Worm (Caenorhabditis elegans) whole organism, L1 larva: ENCODE results near the gene rpb-8.
A peak's percentile ranks its signal among the peaks of the same experiment; 100 is the strongest.

Experiments used
- C04F5.9 ChIP-seq: sonication (generic microtip); optimal IDR thresholded peaks from 2 replicates; lab custom pipeline; 2016; ENCODE audit warnings: missing genetic modification characterization, missing compliant biosample characterization
- C34B4.2 ChIP-seq: sonication (generic microtip); optimal IDR thresholded peaks from 2 replicates; lab custom pipeline; 2017; ENCODE audit warnings: mild to moderate bottlenecking, missing genetic modification characterization, missing compliant biosample characterization
- Y116A8C.19 ChIP-seq: sonication (generic microtip); optimal IDR thresholded peaks from 2 replicates; lab custom pipeline; 2016; ENCODE audit warnings: missing compliant biosample characterization, missing genetic modification characterization, borderline replicate concordance
- aha-1 ChIP-seq: fragments of 150-350 bp; optimal IDR thresholded peaks from 2 replicates; lab custom pipeline; 2014; ENCODE audit warnings: missing biosample characterization, missing genetic modification characterization
- alr-1 ChIP-seq: fragments of 200-800 bp; sonication (Bioruptor generic); optimal IDR thresholded peaks from 2 replicates; lab custom pipeline; 2018; ENCODE audit warnings: borderline replicate concordance, mild to moderate bottlenecking, missing genetic modification characterization, missing compliant biosample characterization
- aly-2 ChIP-seq: fragments of 150-350 bp; optimal IDR thresholded peaks from 2 replicates; lab custom pipeline; 2014; ENCODE audit warnings: missing biosample characterization, missing genetic modification characterization
- ama-1 ChIP-seq: fragments of 150-350 bp; optimal IDR thresholded peaks from 2 replicates; lab custom pipeline; 2014
- ceh-63 ChIP-seq: fragments of 200-800 bp; sonication (Bioruptor generic); optimal IDR thresholded peaks from 2 replicates; lab custom pipeline; 2018; ENCODE audit warnings: mild to moderate bottlenecking, missing genetic modification characterization, missing compliant biosample characterization
- ceh-8 ChIP-seq: fragments of 200-800 bp; sonication (Bioruptor generic); optimal IDR thresholded peaks from 2 replicates; lab custom pipeline; 2018; ENCODE audit warnings: mild to moderate bottlenecking, missing genetic modification characterization, moderate library complexity, missing compliant biosample characterization
- ceh-82 ChIP-seq, 3 experiments: fragments of 150-350 bp in 1 of 3; sonication (generic microtip) in 2 of 3; optimal IDR thresholded peaks; 2 replicates each; lab custom pipeline; 2014 to 2017; ENCODE audit warnings: missing biosample characterization in 3 of 3, missing genetic modification characterization in 3 of 3
- ceh-90 ChIP-seq: sonication (generic microtip); optimal IDR thresholded peaks from 2 replicates; lab custom pipeline; 2016; ENCODE audit warnings: missing genetic modification characterization, missing compliant biosample characterization
- ces-1 ChIP-seq: fragments of 150-350 bp; optimal IDR thresholded peaks from 2 replicates; lab custom pipeline; 2014; ENCODE audit warnings: missing biosample characterization, missing genetic modification reagents, missing genetic modification characterization
- dpl-1 ChIP-seq, 3 experiments: fragments of 150-350 bp in 2 of 3; sonication (generic microtip) in 1 of 3; optimal IDR thresholded peaks; 2 replicates each; lab custom pipeline; 2014 to 2017; ENCODE audit warnings: missing biosample characterization in 3 of 3, missing genetic modification characterization in 3 of 3, missing genetic modification reagents in 3 of 3
- efl-1 ChIP-seq, 4 experiments: fragments of 150-350 bp; optimal IDR thresholded peaks in 3 of 4; peaks in 1 of 4; 1 replicate in 1 of 4; 2 replicates in 3 of 4; lab custom pipeline; 2014; ENCODE audit warnings: missing biosample characterization in 2 of 4, missing genetic modification characterization in 2 of 4, missing genetic modification reagents in 2 of 4
- egl-13 ChIP-seq: sonication (generic microtip); optimal IDR thresholded peaks from 2 replicates; lab custom pipeline; 2016; ENCODE audit warnings: missing genotype, missing genetic modification reagents, missing genetic modification characterization, missing compliant biosample characterization
- egl-27 ChIP-seq, 2 experiments: fragments of 150-350 bp in 1 of 2; sonication (generic microtip); optimal IDR thresholded peaks; 3 replicates each; lab custom pipeline; 2017 to 2018; ENCODE audit warnings: missing biosample characterization in 2 of 2, missing genetic modification characterization in 2 of 2, missing genetic modification reagents in 2 of 2
- elt-2 ChIP-seq: sonication (generic microtip); optimal IDR thresholded peaks from 2 replicates; lab custom pipeline; 2016; ENCODE audit warnings: missing genetic modification characterization, mild to moderate bottlenecking, inconsistent platforms, missing compliant biosample characterization, missing genetic modification reagents
- ets-5 ChIP-seq: fragments of 200-800 bp; sonication (Bioruptor generic); IDR thresholded peaks from 2 replicates; pipeline ENCODE4 v1.3.6; 2022; ENCODE audit warnings: missing genetic modification characterization, missing compliant biosample characterization
- fkh-4 ChIP-seq: sonication (generic microtip); optimal IDR thresholded peaks from 2 replicates; lab custom pipeline; 2016; ENCODE audit warnings: missing compliant biosample characterization, missing genetic modification characterization, borderline replicate concordance
- hlh-17 ChIP-seq: fragments of 200-800 bp; sonication (Bioruptor generic); optimal IDR thresholded peaks from 2 replicates; lab custom pipeline; 2018; ENCODE audit warnings: missing genetic modification characterization, mild to moderate bottlenecking, missing compliant biosample characterization, moderate library complexity, borderline replicate concordance
- hlh-4 ChIP-seq: sonication (generic microtip); optimal IDR thresholded peaks from 2 replicates; lab custom pipeline; 2016; ENCODE audit warnings: mild to moderate bottlenecking, missing genetic modification characterization, missing compliant biosample characterization
- hpl-2 ChIP-seq: fragments of 150-350 bp; optimal IDR thresholded peaks from 2 replicates; lab custom pipeline; 2014; ENCODE audit warnings: missing biosample characterization, missing genetic modification reagents, missing genetic modification characterization
- jun-1 ChIP-seq: fragments of 150-350 bp; optimal IDR thresholded peaks from 2 replicates; lab custom pipeline; 2014; ENCODE audit warnings: missing biosample characterization, missing genetic modification reagents, missing genetic modification characterization
- lin-13 ChIP-seq: fragments of 150-350 bp; optimal IDR thresholded peaks from 2 replicates; lab custom pipeline; 2014; ENCODE audit warnings: missing biosample characterization, missing genetic modification reagents, missing genetic modification characterization
- lin-39 ChIP-seq: fragments of 150-350 bp; optimal IDR thresholded peaks from 2 replicates; lab custom pipeline; 2014; ENCODE audit warnings: missing biosample characterization, missing genetic modification reagents, missing genetic modification characterization
- lir-3 ChIP-seq: sonication (generic microtip); optimal IDR thresholded peaks from 2 replicates; lab custom pipeline; 2016; ENCODE audit warnings: mild to moderate bottlenecking, missing genetic modification characterization, moderate library complexity, missing compliant biosample characterization; ENCODE audit not compliant: poor library complexity
- mab-9 ChIP-seq: fragments of 200-800 bp; sonication (Bioruptor generic); IDR thresholded peaks from 2 replicates; pipeline ENCODE4 v1.3.6; 2022; ENCODE audit warnings: missing genetic modification reagents, missing genetic modification characterization, missing compliant biosample characterization
- mdl-1 ChIP-seq, 2 experiments: fragments of 150-350 bp; optimal IDR thresholded peaks; 2 replicates each; lab custom pipeline; 2014 to 2017; ENCODE audit warnings: missing biosample characterization in 2 of 2, missing genetic modification characterization in 2 of 2, inconsistent platforms in 1 of 2
- mef-2 ChIP-seq: fragments of 150-350 bp; optimal IDR thresholded peaks from 2 replicates; lab custom pipeline; 2014; ENCODE audit warnings: missing biosample characterization, missing genetic modification characterization
- nhr-20 ChIP-seq: sonication (generic microtip); optimal IDR thresholded peaks from 2 replicates; lab custom pipeline; 2016; ENCODE audit warnings: mild to moderate bottlenecking, missing genetic modification characterization, missing compliant biosample characterization
- nhr-237 ChIP-seq: fragments of 150-350 bp; optimal IDR thresholded peaks from 2 replicates; lab custom pipeline; 2014; ENCODE audit warnings: missing biosample characterization, missing genetic modification characterization
- nhr-28 ChIP-seq: fragments of 150-350 bp; optimal IDR thresholded peaks from 2 replicates; lab custom pipeline; 2014; ENCODE audit warnings: missing biosample characterization, missing genetic modification characterization
- nhr-47 ChIP-seq: sonication (generic microtip); optimal IDR thresholded peaks from 2 replicates; lab custom pipeline; 2016; ENCODE audit warnings: mild to moderate bottlenecking, missing genetic modification characterization, moderate library complexity, missing compliant biosample characterization
- nhr-71 ChIP-seq: sonication (generic microtip); optimal IDR thresholded peaks from 2 replicates; lab custom pipeline; 2016; ENCODE audit warnings: mild to moderate bottlenecking, missing genetic modification characterization, moderate library complexity, missing compliant biosample characterization
- nhr-76 ChIP-seq: sonication (generic microtip); optimal IDR thresholded peaks from 2 replicates; lab custom pipeline; 2017; ENCODE audit warnings: missing biosample characterization, missing genetic modification characterization
- nhr-84 ChIP-seq: sonication (generic microtip); optimal IDR thresholded peaks from 2 replicates; lab custom pipeline; 2017; ENCODE audit warnings: missing biosample characterization, missing genetic modification characterization
- pag-3 ChIP-seq: sonication (generic microtip); optimal IDR thresholded peaks from 2 replicates; lab custom pipeline; 2017; ENCODE audit warnings: missing genetic modification characterization, mild to moderate bottlenecking, missing compliant biosample characterization, antibody characterized with exemption, borderline replicate concordance; ENCODE audit not compliant: insufficient read depth
- pqm-1 ChIP-seq: sonication (generic microtip); optimal IDR thresholded peaks from 3 replicates; lab custom pipeline; 2017; ENCODE audit warnings: missing biosample characterization, missing genetic modification characterization
- rnt-1 ChIP-seq: sonication (generic microtip); optimal IDR thresholded peaks from 2 replicates; lab custom pipeline; 2016; ENCODE audit warnings: mild to moderate bottlenecking, missing genetic modification characterization, moderate library complexity, missing compliant biosample characterization
- skn-1 ChIP-seq: fragments of 150-350 bp; optimal IDR thresholded peaks from 2 replicates; lab custom pipeline; 2014; ENCODE audit warnings: missing biosample characterization, missing genetic modification characterization
- snpc-4 ChIP-seq: fragments of 150-350 bp; optimal IDR thresholded peaks from 2 replicates; lab custom pipeline; 2014; ENCODE audit warnings: missing biosample characterization, missing genetic modification characterization
- sox-4 ChIP-seq: sonication (generic microtip); optimal IDR thresholded peaks from 2 replicates; lab custom pipeline; 2016; ENCODE audit warnings: missing genetic modification characterization, missing compliant biosample characterization
- sup-37 ChIP-seq: fragments of 200-800 bp; sonication (Bioruptor generic); optimal IDR thresholded peaks from 2 replicates; lab custom pipeline; 2018; ENCODE audit warnings: mild to moderate bottlenecking, missing genetic modification characterization, missing compliant biosample characterization
- tbx-2 ChIP-seq: sonication (generic microtip); optimal IDR thresholded peaks from 2 replicates; lab custom pipeline; 2016; ENCODE audit warnings: missing genetic modification characterization, missing compliant biosample characterization
- unc-130 ChIP-seq: fragments of 150-350 bp; optimal IDR thresholded peaks from 2 replicates; lab custom pipeline; 2017; ENCODE audit warnings: missing biosample characterization, missing genetic modification characterization, inconsistent platforms
- unc-30 ChIP-seq: sonication (generic microtip); optimal IDR thresholded peaks from 2 replicates; lab custom pipeline; 2017; ENCODE audit warnings: missing biosample characterization, missing genetic modification characterization
- unc-62 ChIP-seq: fragments of 150-350 bp; optimal IDR thresholded peaks from 2 replicates; lab custom pipeline; 2014; ENCODE audit warnings: missing biosample characterization, missing genetic modification reagents, missing genetic modification characterization
- xbp-1 ChIP-seq: sonication (generic microtip); optimal IDR thresholded peaks from 2 replicates; lab custom pipeline; 2016; ENCODE audit warnings: missing genetic modification characterization, missing compliant biosample characterization
- zag-1 ChIP-seq: fragments of 150-350 bp; optimal IDR thresholded peaks from 2 replicates; lab custom pipeline; 2014; ENCODE audit warnings: missing biosample characterization, missing genetic modification characterization

rpb-8 gene

ce11 chrIII:4932203-4932699 lies 14.4 kb upstream of the rpb-8 start, which contains the start of the genes C26E6.12 and eri-9:
Gene C26E6.12 (minus strand): TSS chrIII:4932253.
Gene eri-9 (plus strand): TSS chrIII:4932450.
- TF ChIP-seq dpl-1 (GFP tag; optimal IDR thresholded peaks at IDR 0.05; lab: Kevin White, UChicago) (peak in 1 of 3 experiments; percentile 26), aly-2 (no peak)

- TF ChIP-seq fkh-4 (tag; lab: Kevin White, UChicago), result peak; percentile 79
- no peak for TF ChIP-seq nhr-84 (tag; lab: Kevin White, UChicago)
- no peak for TF ChIP-seq hlh-4 (tag; lab: Kevin White, UChicago)
- no peak for TF ChIP-seq egl-27 (tag; optimal IDR thresholded peaks at IDR 0.05; lab: Kevin White, UChicago)
- no peak for TF ChIP-seq ces-1
- TF ChIP-seq tbx-2 (tag; lab: Kevin White, UChicago), result peak; percentile 85
- peak; percentile 73 for TF ChIP-seq egl-13 (tag; lab: Kevin White, UChicago)
- peak; percentile 97 for TF ChIP-seq rnt-1 (tag; lab: Kevin White, UChicago)
- no peak for TF ChIP-seq nhr-237 (tag; lab: Kevin White, UChicago)
- TF ChIP-seq aly-2, result peak; percentile 44
- TF ChIP-seq sox-4 (tag; lab: Kevin White, UChicago), result peak; percentile 70
- TF ChIP-seq hpl-2 (GFP tag; lab: Kevin White, UChicago), result no peak
- peak; percentile 91 for TF ChIP-seq ceh-90
- TF ChIP-seq mab-9 (GFP tag; lab: Robert Waterston, UW), result no peak
- peak; percentile 39 for TF ChIP-seq lin-13 (GFP tag; lab: Kevin White, UChicago)
- no peak for TF ChIP-seq ets-5
- peak; percentile 1 for TF ChIP-seq elt-2
- TF ChIP-seq sup-37 (GFP tag; lab: Kevin White, UChicago), result no peak
- TF ChIP-seq snpc-4, result peak; percentile 38
- TF ChIP-seq unc-30 (tag; lab: Kevin White, UChicago), result no peak
- peak; percentile 65 for TF ChIP-seq nhr-20 (tag; lab: Kevin White, UChicago)
- TF ChIP-seq ceh-8 (GFP tag; lab: Kevin White, UChicago), result no peak
- no peak for TF ChIP-seq pqm-1 (tag; lab: Kevin White, UChicago)
- no peak for TF ChIP-seq pag-3 (tag; lab: Kevin White, UChicago)
- TF ChIP-seq ceh-63 (GFP tag; lab: Kevin White, UChicago), result no peak
- TF ChIP-seq mef-2 (tag; lab: Kevin White, UChicago), result no peak
- TF ChIP-seq unc-130, result no peak
- peak; percentile 54 for TF ChIP-seq skn-1 (tag; lab: Kevin White, UChicago)
- no peak for TF ChIP-seq unc-62
- TF ChIP-seq jun-1, result peak; percentile 24
- no peak for TF ChIP-seq ama-1
- no peak for TF ChIP-seq nhr-28 (tag; lab: Kevin White, UChicago)
- TF ChIP-seq Y116A8C.19 (tag; lab: Kevin White, UChicago), result peak; percentile 28
- peak; percentile 47 for TF ChIP-seq C04F5.9
- TF ChIP-seq C34B4.2 (tag; lab: Kevin White, UChicago), result no peak
- peak; percentile 75 for TF ChIP-seq xbp-1
- TF ChIP-seq aha-1 (tag; lab: Kevin White, UChicago), result no peak
- peak; percentile 93 to 95 for TF ChIP-seq efl-1 (optimal IDR thresholded peaks at IDR 0.05; lab: Kevin White, UChicago)
- TF ChIP-seq efl-1 (GFP tag; optimal IDR thresholded peaks at IDR 0.05 in 1 of 2; lab: Kevin White, UChicago), result peak; percentile 93 to 99
- TF ChIP-seq lir-3 (tag; lab: Kevin White, UChicago), result peak; percentile 93
- TF ChIP-seq zag-1 (tag; lab: Kevin White, UChicago), result no peak
- TF ChIP-seq nhr-47 (tag; lab: Kevin White, UChicago), result peak; percentile 81
- TF ChIP-seq nhr-76 (tag; lab: Kevin White, UChicago), result no peak
- no peak for TF ChIP-seq lin-39 (tag; lab: Kevin White, UChicago)
- peak; percentile 84 for TF ChIP-seq nhr-71 (tag; lab: Kevin White, UChicago)
- TF ChIP-seq hlh-17, result no peak
- TF ChIP-seq alr-1 (tag; lab: Kevin White, UChicago), result no peak
- peak; percentile 16 to 44 (median 27) for TF ChIP-seq ceh-82 (tag; optimal IDR thresholded peaks at IDR 0.05; lab: Kevin White, UChicago)
- TF ChIP-seq mdl-1 (tag; optimal IDR thresholded peaks at IDR 0.05; lab: Kevin White, UChicago), result no peak
Measured at ce11 chrIII:4930154-4930679, 12.4 kb upstream of the rpb-8 start, which contains the start of gene set-2. Gene set-2 (minus strand): TSS chrIII:4930204.
